Fruit fly (Drosophila melanogaster) whole organism, embryonic: ENCODE results near the gene ppk.
A peak's percentile ranks its signal among the peaks of the same experiment; 100 is the strongest.

Experiments
- Ada2b ChIP-seq: fragments of 200-800 bp; sonication (Bioruptor generic); IDR thresholded peaks from 2 replicates; pipeline ENCODE4 v1.3.6; 2022; ENCODE audit warnings: missing biosample characterization, missing genetic modification characterization
- Awh ChIP-seq: fragments of 200-800 bp; sonication (Bioruptor generic); IDR thresholded peaks from 2 replicates; pipeline ENCODE4, ENCODE4 v1.3.6; 2022; ENCODE audit warnings: missing biosample characterization, missing genetic modification characterization
- CG10321 ChIP-seq: fragments of 200-800 bp; sonication (Bioruptor generic); IDR thresholded peaks from 2 replicates; pipeline ENCODE4 v1.3.6; 2022; ENCODE audit warnings: missing biosample characterization, missing genetic modification characterization
- CG10654 ChIP-seq: fragments of 200-800 bp; sonication (Bioruptor generic); optimal IDR thresholded peaks from 2 replicates; lab custom pipeline; 2016; ENCODE audit warnings: missing biosample characterization, missing genetic modification characterization
- CG10959 ChIP-seq: fragments of 200-800 bp; sonication (Bioruptor generic); IDR thresholded peaks from 2 replicates; pipeline ENCODE4 v1.3.6; 2022; ENCODE audit warnings: missing biosample characterization, missing genetic modification characterization
- CG11093 ChIP-seq: fragments of 200-800 bp; sonication (Bioruptor generic); IDR thresholded peaks from 3 replicates; pipeline ENCODE4 v1.3.6; 2022; ENCODE audit warnings: missing biosample characterization, missing genetic modification characterization
- CG11560 ChIP-seq: fragments of 200-800 bp; sonication (Bioruptor generic); IDR thresholded peaks from 3 replicates; pipeline ENCODE4 v1.3.6; 2022; ENCODE audit warnings: missing biosample characterization, missing genetic modification characterization
- CG12391 ChIP-seq: fragments of 200-800 bp; sonication (Bioruptor generic); optimal IDR thresholded peaks from 3 replicates; lab custom pipeline; 2018; ENCODE audit warnings: missing biosample characterization, mild to moderate bottlenecking, missing genetic modification characterization, moderate library complexity
- CG14050 ChIP-seq: fragments of 200-800 bp; sonication (Bioruptor generic); IDR thresholded peaks from 3 replicates; pipeline ENCODE4 v1.3.6; 2022; ENCODE audit warnings: missing biosample characterization, missing genetic modification characterization
- CG2129 ChIP-seq: fragments of 200-800 bp; sonication (Bioruptor generic); IDR thresholded peaks from 2 replicates; pipeline ENCODE4 v1.3.6; 2022; ENCODE audit warnings: missing biosample characterization, missing genetic modification characterization; ENCODE audit not compliant: partially characterized antibody
- CG2202 ChIP-seq: fragments of 200-800 bp; sonication (Bioruptor generic); optimal IDR thresholded peaks from 2 replicates; lab custom pipeline; 2018; ENCODE audit warnings: missing biosample characterization, mild to moderate bottlenecking, missing genetic modification characterization
- CG30403 ChIP-seq: fragments of 200-800 bp; sonication (Bioruptor generic); optimal IDR thresholded peaks from 3 replicates; lab custom pipeline; 2016; ENCODE audit warnings: missing biosample characterization, missing genetic modification characterization
- CG3281 ChIP-seq: fragments of 200-800 bp; sonication (Bioruptor generic); optimal IDR thresholded peaks from 3 replicates; lab custom pipeline; 2017; ENCODE audit warnings: missing biosample characterization, mild to moderate bottlenecking, missing genetic modification characterization
- CG5180 ChIP-seq: fragments of 200-800 bp; sonication (Bioruptor generic); optimal IDR thresholded peaks from 3 replicates; lab custom pipeline; 2017; ENCODE audit warnings: missing biosample characterization, missing genetic modification characterization, mild to moderate bottlenecking, moderate library complexity, missing genetic modification reagents
- CG6254 ChIP-seq: fragments of 200-800 bp; sonication (Bioruptor generic); optimal IDR thresholded peaks from 3 replicates; lab custom pipeline; 2017; ENCODE audit warnings: mild to moderate bottlenecking, missing biosample characterization, missing genetic modification reagents, missing genetic modification characterization
- CG6765 ChIP-seq: fragments of 200-800 bp; sonication (Bioruptor generic); optimal IDR thresholded peaks from 3 replicates; lab custom pipeline; 2017; ENCODE audit warnings: missing biosample characterization, mild to moderate bottlenecking, missing genetic modification characterization
- CG6854 ChIP-seq: fragments of 200-800 bp; sonication (Bioruptor generic); optimal IDR thresholded peaks from 3 replicates; lab custom pipeline; 2017; ENCODE audit warnings: missing biosample characterization, mild to moderate bottlenecking, missing genetic modification characterization
- CG7839 ChIP-seq: fragments of 200-800 bp; sonication (Bioruptor generic); optimal IDR thresholded peaks from 3 replicates; lab custom pipeline; 2018; ENCODE audit warnings: missing biosample characterization, mild to moderate bottlenecking, missing genetic modification characterization, moderate library complexity
- CG8478 ChIP-seq: fragments of >200 bp; optimal IDR thresholded peaks from 2 replicates; lab custom pipeline; 2018
- CG9876 ChIP-seq: fragments of 200-800 bp; sonication (Bioruptor generic); optimal IDR thresholded peaks from 2 replicates; lab custom pipeline; 2016; ENCODE audit warnings: missing biosample characterization, missing genetic modification characterization
- Dp ChIP-seq: fragments of 200-800 bp; sonication (Bioruptor generic); optimal IDR thresholded peaks from 2 replicates; lab custom pipeline; 2018; ENCODE audit warnings: missing biosample characterization, mild to moderate bottlenecking, missing genetic modification characterization, moderate library complexity
- ERR ChIP-seq: fragments of 200-800 bp; sonication (Bioruptor generic); optimal IDR thresholded peaks from 2 replicates; lab custom pipeline; 2016; ENCODE audit warnings: missing biosample characterization, missing genetic modification characterization
- Elba2 ChIP-seq: fragments of 200-800 bp; sonication (Bioruptor generic); optimal IDR thresholded peaks from 3 replicates; lab custom pipeline; 2016; ENCODE audit warnings: missing biosample characterization, missing genetic modification characterization
- Ets65A ChIP-seq: fragments of 200-800 bp; sonication (Bioruptor generic); peaks from one replicate; lab custom pipeline; 2016; ENCODE audit warnings: missing biosample characterization, missing genetic modification characterization
- Hey ChIP-seq: fragments of 200-800 bp; sonication (Bioruptor generic); optimal IDR thresholded peaks from 3 replicates; lab custom pipeline; 2018; ENCODE audit warnings: missing biosample characterization, mild to moderate bottlenecking, missing genetic modification characterization
- Med ChIP-seq: fragments of 200-800 bp; sonication (Bioruptor generic); peaks from one replicate; lab custom pipeline; 2016; ENCODE audit warnings: missing biosample characterization, missing genetic modification characterization, mild to moderate bottlenecking, inconsistent platforms, moderate library complexity
- NC2α ChIP-seq: fragments of 200-800 bp; sonication (Bioruptor generic); optimal IDR thresholded peaks from 2 replicates; lab custom pipeline; 2016; ENCODE audit warnings: missing biosample characterization, missing genetic modification characterization
- Rfx ChIP-seq: fragments of 200-800 bp; sonication (Bioruptor generic); IDR thresholded peaks from 2 replicates; pipeline ENCODE4 v1.3.6; 2022; ENCODE audit warnings: missing biosample characterization, missing genetic modification characterization
- Scr ChIP-seq: fragments of 200-800 bp; sonication (Bioruptor generic); IDR thresholded peaks from 2 replicates; pipeline ENCODE4 v1.3.6; 2022; ENCODE audit warnings: missing biosample characterization, missing genetic modification characterization; ENCODE audit not compliant: partially characterized antibody
- Sin3A ChIP-seq: fragments of >200 bp; optimal IDR thresholded peaks from 2 replicates; lab custom pipeline; 2018
- TFAM ChIP-seq: fragments of 200-800 bp; sonication (Bioruptor generic); optimal IDR thresholded peaks from 2 replicates; lab custom pipeline; 2017; ENCODE audit warnings: missing biosample characterization, missing genetic modification characterization, inconsistent platforms
- Xrp1 ChIP-seq: fragments of 200-800 bp; sonication (Bioruptor generic); IDR thresholded peaks from 2 replicates; pipeline ENCODE4 v1.3.6; 2022; ENCODE audit warnings: missing biosample characterization, missing genetic modification characterization
- ac ChIP-seq: fragments of 200-800 bp; sonication (Bioruptor generic); optimal IDR thresholded peaks from 3 replicates; lab custom pipeline; 2017; ENCODE audit warnings: missing biosample characterization, mild to moderate bottlenecking, missing genetic modification characterization
- aop ChIP-seq: fragments of 200-800 bp; sonication (Bioruptor generic); IDR thresholded peaks from 2 replicates; pipeline ENCODE4 v1.3.6; 2022; ENCODE audit warnings: missing biosample characterization, missing genetic modification characterization
- bcd ChIP-seq: fragments of 200-800 bp; sonication (Bioruptor generic); optimal IDR thresholded peaks from 2 replicates; lab custom pipeline; 2017; ENCODE audit warnings: missing biosample characterization, mild to moderate bottlenecking, missing genetic modification characterization
- bsh ChIP-seq, 2 experiments: fragments of 200-800 bp; sonication (Bioruptor generic); optimal IDR thresholded peaks; 2 replicates each; lab custom pipeline; 2017 to 2018; ENCODE audit warnings: mild to moderate bottlenecking in 2 of 2, missing biosample characterization in 2 of 2, missing genetic modification characterization in 2 of 2, moderate library complexity in 1 of 2
- gce ChIP-seq: fragments of 200-800 bp; sonication (Bioruptor generic); IDR thresholded peaks from 3 replicates; pipeline ENCODE4 v1.3.6; 2022; ENCODE audit warnings: missing biosample characterization, missing genetic modification characterization
- her ChIP-seq: fragments of 200-800 bp; sonication (Bioruptor generic); optimal IDR thresholded peaks from 2 replicates; lab custom pipeline; 2016; ENCODE audit warnings: missing biosample characterization, missing genetic modification characterization
- insv ChIP-seq, 2 experiments: fragments of 200-800 bp; sonication (Bioruptor generic); optimal IDR thresholded peaks; 3 replicates each; lab custom pipeline; 2016 to 2018; ENCODE audit warnings: missing biosample characterization in 2 of 2, missing genetic modification characterization in 2 of 2
- inv ChIP-seq: fragments of 200-800 bp; sonication (Bioruptor generic); IDR thresholded peaks from 2 replicates; pipeline ENCODE4 v1.3.6; 2022; ENCODE audit warnings: missing biosample characterization, missing genetic modification characterization; ENCODE audit not compliant: partially characterized antibody
- knrl ChIP-seq: fragments of 200-800 bp; sonication (Bioruptor generic); IDR thresholded peaks from 3 replicates; pipeline ENCODE4 v1.3.6; 2022; ENCODE audit warnings: missing biosample characterization, missing genetic modification characterization; ENCODE audit not compliant: partially characterized antibody
- lbe ChIP-seq: fragments of 200-800 bp; sonication (Bioruptor generic); optimal IDR thresholded peaks from 2 replicates; lab custom pipeline; 2016; ENCODE audit warnings: missing biosample characterization, mild to moderate bottlenecking, missing genetic modification characterization
- lmd ChIP-seq: fragments of 200-800 bp; sonication (Bioruptor generic); IDR thresholded peaks from 2 replicates; pipeline ENCODE4 v1.3.6; 2022; ENCODE audit warnings: missing biosample characterization, missing genetic modification characterization
- mam ChIP-seq: fragments of 200-800 bp; sonication (Bioruptor generic); optimal IDR thresholded peaks from 3 replicates; lab custom pipeline; 2016; ENCODE audit warnings: missing biosample characterization, missing genetic modification characterization
- mirr ChIP-seq: fragments of 200-800 bp; sonication (Bioruptor generic); optimal IDR thresholded peaks from 3 replicates; lab custom pipeline; 2018; ENCODE audit warnings: missing biosample characterization, mild to moderate bottlenecking, missing genetic modification characterization
- pros ChIP-seq: fragments of 200-800 bp; sonication (Bioruptor generic); optimal IDR thresholded peaks from 3 replicates; lab custom pipeline; 2019; ENCODE audit warnings: missing biosample characterization, mild to moderate bottlenecking, missing genetic modification characterization, moderate library complexity
- slou ChIP-seq: fragments of 200-800 bp; sonication (Bioruptor generic); optimal IDR thresholded peaks from 3 replicates; lab custom pipeline; 2016; ENCODE audit warnings: missing biosample characterization, missing genetic modification characterization
- sqz ChIP-seq: fragments of 200-800 bp; sonication (Bioruptor generic); optimal IDR thresholded peaks from 3 replicates; lab custom pipeline; 2018; ENCODE audit warnings: missing biosample characterization, mild to moderate bottlenecking, missing genetic modification characterization
- ttk ChIP-seq: fragments of 200-800 bp; sonication (Bioruptor generic); IDR thresholded peaks from 2 replicates; pipeline ENCODE4 v2.1.2; 2022; ENCODE audit warnings: missing biosample characterization, missing genetic modification characterization
- yki ChIP-seq: fragments of >200 bp; optimal IDR thresholded peaks from 3 replicates; lab custom pipeline; 2018
- zfh2 ChIP-seq: fragments of 200-800 bp; sonication (Bioruptor generic); optimal IDR thresholded peaks from 2 replicates; lab custom pipeline; 2016; ENCODE audit warnings: missing biosample characterization, missing genetic modification characterization

Gene ppk

DNA sequence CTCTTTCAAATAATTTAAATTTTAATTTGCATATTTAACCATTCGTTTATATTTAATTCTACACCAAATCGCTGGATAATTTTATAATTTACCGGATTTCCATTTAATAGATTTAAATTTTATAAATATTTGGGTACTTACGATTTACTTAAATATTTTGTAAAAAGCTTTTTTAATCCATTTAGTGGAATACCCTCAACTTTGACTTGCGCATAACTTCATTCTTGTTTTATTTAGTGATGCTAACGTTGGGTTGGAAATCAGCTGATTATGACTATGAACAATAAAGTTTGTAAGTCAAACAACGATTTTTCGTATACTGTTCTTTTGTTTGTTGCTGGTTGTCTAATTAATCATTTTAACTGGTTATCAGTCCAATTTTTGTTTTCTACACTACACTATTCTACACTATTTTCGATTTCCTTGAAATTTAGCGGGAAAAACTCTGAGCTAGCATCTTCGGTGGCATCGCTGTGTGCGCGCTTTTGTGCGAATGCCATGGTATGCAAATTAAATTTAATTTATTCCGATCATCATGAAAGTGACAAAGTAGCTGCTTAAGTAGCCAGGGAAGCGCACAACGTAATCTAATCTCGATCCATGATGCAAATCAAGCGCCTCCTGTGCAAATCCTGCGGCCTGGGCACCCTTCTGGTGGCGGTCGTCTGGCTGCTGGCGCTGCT is 22.1 kb downstream of the ppk start, which contains the start of gene Pgant35A (continued):
- TF ChIP-seq CG5180 (GFP tag; lab: Kevin White, UChicago) (no peak), Elba2 (GFP tag; lab: Kevin White, UChicago) (no peak), TFAM (no peak), CG7839 (peak; percentile 42), Med (GFP tag; lab: Kevin White, UChicago) (peak; percentile 78), knrl (no peak; the same call in 2 of the 3 replicates), Sin3A (lab: Kevin White, UChicago) (peak; percentile 36), lmd (GFP tag; lab: Robert Waterston, UW) (peak; percentile 19; the same call in 1 of the 2 replicates), Rfx (GFP tag; lab: Robert Waterston, UW) (peak; percentile 57; the same call in 1 of the 2 replicates), ac (GFP tag; lab: Kevin White, UChicago) (no peak), zfh2 (GFP tag; lab: Kevin White, UChicago) (peak; percentile 48), Xrp1 (peak; percentile 43; the same call in 1 of the 2 replicates), Dp (GFP tag; lab: Kevin White, UChicago) (peak; percentile 4), ttk (GFP tag; lab: Robert Waterston, UW) (peak; percentile 8; the same call in 1 of the 2 replicates), ERR (GFP tag; lab: Kevin White, UChicago) (no peak), Ets65A (GFP tag; lab: Kevin White, UChicago) (no peak), CG10654 (no peak), CG10959 (GFP tag; lab: Robert Waterston, UW) (no peak), CG3281 (GFP tag; lab: Kevin White, UChicago) (no peak), inv (no peak), insv (GFP tag; optimal IDR thresholded peaks at IDR 0.05; lab: Kevin White, UChicago) (no peak), Awh (GFP tag; lab: Robert Waterston, UW) (no peak), CG11093 (GFP tag; lab: Robert Waterston, UW) (no peak), her (GFP tag; lab: Kevin White, UChicago) (peak; percentile 6), CG6765 (GFP tag; lab: Kevin White, UChicago) (no peak), CG10321 (GFP tag; lab: Robert Waterston, UW) (no peak), Scr (GFP tag; lab: Robert Waterston, UW) (0 out of 2 replicates have a peak, but pooled peaks have one; percentile 37), gce (GFP tag; lab: Robert Waterston, UW) (no peak), pros (GFP tag; lab: Kevin White, UChicago) (no peak), NC2α (GFP tag; lab: Kevin White, UChicago) (no peak), CG11560 (tag; lab: Robert Waterston, UW) (no peak), bsh (GFP tag; optimal IDR thresholded peaks at IDR 0.05; lab: Kevin White, UChicago) (peak in 1 of 2 experiments; percentile 55), CG8478 (lab: Kevin White, UChicago) (no peak), lbe (GFP tag; lab: Kevin White, UChicago) (no peak), CG14050 (GFP tag; lab: Robert Waterston, UW) (no peak), CG30403 (peak; percentile 54), aop (GFP tag; lab: Robert Waterston, UW) (no peak), sqz (no peak), yki (lab: Kevin White, UChicago) (no peak), mam (GFP tag; lab: Kevin White, UChicago) (peak; percentile 33), slou (GFP tag; lab: Kevin White, UChicago) (no peak), CG12391 (peak; percentile 71), CG6854 (GFP tag; lab: Kevin White, UChicago) (no peak), CG2202 (tag; lab: Kevin White, UChicago) (no peak), mirr (no peak), Ada2b (GFP tag; lab: Robert Waterston, UW) (no peak), CG9876 (GFP tag; lab: Kevin White, UChicago) (no peak), CG6254 (GFP tag; lab: Kevin White, UChicago) (no peak), bcd (GFP tag; lab: Kevin White, UChicago) (peak; percentile 44), CG2129 (GFP tag; lab: Robert Waterston, UW) (no peak), Hey (no peak)
